Worm (Caenorhabditis elegans) whole organism, young adult: ENCODE measurements around the gene fzr-1.
A peak's percentile ranks its signal among the peaks of the same experiment; 100 is the strongest.

ENCODE experiments used
- B0261.1 ChIP-seq: sonication (generic microtip); optimal IDR thresholded peaks from 2 replicates; lab custom pipeline; 2016; ENCODE audit warnings: mild to moderate bottlenecking, missing genetic modification characterization, moderate library complexity, missing compliant biosample characterization
- C06A6.2 ChIP-seq: fragments of 200-800 bp; sonication (Bioruptor generic); conservative IDR thresholded peaks from 2 replicates; pipeline ENCODE4 v1.3.6; 2022; ENCODE audit warnings: missing genetic modification characterization, missing compliant biosample characterization
- F23B12.7 ChIP-seq: sonication (generic microtip); optimal IDR thresholded peaks from 2 replicates; lab custom pipeline; 2017; ENCODE audit warnings: missing genetic modification characterization, mild to moderate bottlenecking, missing compliant biosample characterization, antibody characterized with exemption, moderate library complexity; ENCODE audit not compliant: insufficient read depth
- F33H1.4 ChIP-seq: fragments of 200-800 bp; sonication (Bioruptor generic); IDR thresholded peaks from 2 replicates; pipeline ENCODE4 v1.3.6; 2022; ENCODE audit warnings: missing genetic modification reagents, missing genetic modification characterization, missing compliant biosample characterization
- F37B4.10 ChIP-seq: fragments of 200-800 bp; sonication (Bioruptor generic); IDR thresholded peaks from 2 replicates; pipeline ENCODE4 v1.3.6; 2022; ENCODE audit warnings: missing genetic modification characterization, missing compliant biosample characterization
- F55B11.4 ChIP-seq: sonication (generic microtip); optimal IDR thresholded peaks from 2 replicates; lab custom pipeline; 2016; ENCODE audit warnings: missing compliant biosample characterization, missing genetic modification characterization, borderline replicate concordance; ENCODE audit not compliant: insufficient read depth
- K11D2.4 ChIP-seq: fragments of 200-800 bp; sonication (Bioruptor generic); IDR thresholded peaks from 2 replicates; pipeline ENCODE4 v1.3.6; 2022; ENCODE audit warnings: missing genetic modification reagents, missing genetic modification characterization, missing compliant biosample characterization
- K12H6.12 ChIP-seq: fragments of 200-800 bp; sonication (Bioruptor generic); optimal IDR thresholded peaks from 2 replicates; lab custom pipeline; 2018; ENCODE audit warnings: mild to moderate bottlenecking, missing genetic modification characterization, missing compliant biosample characterization
- Y53G8AR.9 ChIP-seq: fragments of 200-800 bp; sonication (Bioruptor generic); conservative IDR thresholded peaks from 2 replicates; pipeline ENCODE4 v1.3.6; 2022; ENCODE audit warnings: missing genetic modification reagents, missing genetic modification characterization, missing compliant biosample characterization
- Y67H2A.10 ChIP-seq: fragments of 200-800 bp; sonication (Bioruptor generic); conservative IDR thresholded peaks from 2 replicates; pipeline ENCODE4 v1.3.6; 2022; ENCODE audit warnings: missing genetic modification reagents, missing genetic modification characterization, missing compliant biosample characterization
- Y95B8A.8 ChIP-seq: fragments of 200-800 bp; sonication (Bioruptor generic); IDR thresholded peaks from 2 replicates; pipeline ENCODE4 v1.3.6; 2022; ENCODE audit warnings: missing genetic modification reagents, missing genetic modification characterization, missing compliant biosample characterization
- aptf-2 ChIP-seq: fragments of 200-800 bp; sonication (Bioruptor generic); conservative IDR thresholded peaks from 2 replicates; pipeline ENCODE4 v1.3.6; 2022; ENCODE audit warnings: missing genetic modification reagents, missing genetic modification characterization, missing compliant biosample characterization
- aptf-3 ChIP-seq: fragments of 200-800 bp; sonication (Bioruptor generic); IDR thresholded peaks from 2 replicates; pipeline ENCODE4 v1.3.6; 2022; ENCODE audit warnings: missing genetic modification characterization, missing compliant biosample characterization
- atf-7 ChIP-seq: sonication (generic microtip); optimal IDR thresholded peaks from 2 replicates; lab custom pipeline; 2017; ENCODE audit warnings: mild to moderate bottlenecking, missing genetic modification characterization, missing compliant biosample characterization
- athp-1 ChIP-seq: sonication (generic microtip); optimal IDR thresholded peaks from 2 replicates; lab custom pipeline; 2017; ENCODE audit warnings: mild to moderate bottlenecking, missing genetic modification characterization, missing compliant biosample characterization
- attf-3 ChIP-seq: fragments of 200-800 bp; sonication (Bioruptor generic); conservative IDR thresholded peaks from 2 replicates; pipeline ENCODE4 v1.3.6; 2022; ENCODE audit warnings: missing genetic modification reagents, missing genetic modification characterization, missing compliant biosample characterization
- bed-1 ChIP-seq: fragments of 200-800 bp; sonication (Bioruptor generic); IDR thresholded peaks from 2 replicates; pipeline ENCODE4 v1.3.6; 2022; ENCODE audit warnings: missing genetic modification reagents, missing genetic modification characterization, missing compliant biosample characterization
- ccch-3 ChIP-seq: fragments of 200-800 bp; sonication (Bioruptor generic); optimal IDR thresholded peaks from 2 replicates; lab custom pipeline; 2018; ENCODE audit warnings: mild to moderate bottlenecking, missing genetic modification characterization, missing compliant biosample characterization
- ceh-58 ChIP-seq: fragments of 200-800 bp; sonication (Bioruptor generic); IDR thresholded peaks from 2 replicates; pipeline ENCODE4 v1.3.6; 2022; ENCODE audit warnings: missing genetic modification characterization, missing compliant biosample characterization
- chd-7 ChIP-seq: sonication (generic microtip); optimal IDR thresholded peaks from 2 replicates; lab custom pipeline; 2016; ENCODE audit warnings: mild to moderate bottlenecking, missing genetic modification characterization, moderate library complexity, missing compliant biosample characterization
- die-1 ChIP-seq: sonication (generic microtip); optimal IDR thresholded peaks from 2 replicates; lab custom pipeline; 2016; ENCODE audit warnings: missing genotype, mild to moderate bottlenecking, missing genetic modification characterization, missing compliant biosample characterization
- dpl-1 ChIP-seq: fragments of 150-350 bp; optimal IDR thresholded peaks from 2 replicates; lab custom pipeline; 2014; ENCODE audit warnings: missing biosample characterization, missing genetic modification reagents, missing genetic modification characterization
- ets-4 ChIP-seq: fragments of 200-800 bp; sonication (Bioruptor generic); optimal IDR thresholded peaks from 2 replicates; lab custom pipeline; 2018; ENCODE audit warnings: mild to moderate bottlenecking, missing genetic modification characterization, missing compliant biosample characterization
- gei-17 ChIP-seq: fragments of 200-800 bp; sonication (Bioruptor generic); optimal IDR thresholded peaks from 2 replicates; lab custom pipeline; 2018; ENCODE audit warnings: mild to moderate bottlenecking, missing genetic modification characterization, missing compliant biosample characterization
- hlh-26 ChIP-seq: fragments of 200-800 bp; sonication (Bioruptor generic); conservative IDR thresholded peaks from 2 replicates; pipeline ENCODE4 v1.3.6; 2022; ENCODE audit warnings: missing genetic modification reagents, missing genetic modification characterization, missing compliant biosample characterization
- hmg-1.2 ChIP-seq: fragments of 200-800 bp; sonication (Bioruptor generic); IDR thresholded peaks from 2 replicates; pipeline ENCODE4 v1.3.6; 2022; ENCODE audit warnings: missing genetic modification reagents, missing genetic modification characterization, missing compliant biosample characterization
- hrde-1 ChIP-seq: sonication (generic microtip); optimal IDR thresholded peaks from 2 replicates; lab custom pipeline; 2016; ENCODE audit warnings: missing genetic modification characterization, mild to moderate bottlenecking, missing compliant biosample characterization, moderate library complexity, missing genotype, missing genetic modification reagents, borderline replicate concordance
- hsf-1 ChIP-seq: fragments of 200-800 bp; sonication (Bioruptor generic); IDR thresholded peaks from 2 replicates; pipeline ENCODE4 v1.3.6; 2022; ENCODE audit warnings: missing genetic modification reagents, missing genetic modification characterization, missing compliant biosample characterization
- lin-40 ChIP-seq: sonication (generic microtip); optimal IDR thresholded peaks from 2 replicates; lab custom pipeline; 2016; ENCODE audit warnings: missing genetic modification characterization, mild to moderate bottlenecking, missing compliant biosample characterization, missing genotype, missing genetic modification reagents
- lsy-27 ChIP-seq: sonication (generic microtip); optimal IDR thresholded peaks from 2 replicates; lab custom pipeline; 2017; ENCODE audit warnings: missing genetic modification characterization, mild to moderate bottlenecking, missing compliant biosample characterization, antibody characterized with exemption, missing genotype, borderline replicate concordance; ENCODE audit not compliant: insufficient read depth
- madf-3 ChIP-seq: fragments of 200-800 bp; sonication (Bioruptor generic); IDR thresholded peaks from 2 replicates; pipeline ENCODE4 v1.3.6; 2022; ENCODE audit warnings: missing genetic modification reagents, missing genetic modification characterization, missing compliant biosample characterization
- mel-28 ChIP-seq: sonication (generic microtip); optimal IDR thresholded peaks from 2 replicates; lab custom pipeline; 2016; ENCODE audit warnings: borderline replicate concordance, mild to moderate bottlenecking, missing genetic modification characterization, missing compliant biosample characterization
- mes-4 ChIP-seq: sonication (generic microtip); optimal IDR thresholded peaks from 2 replicates; lab custom pipeline; 2016; ENCODE audit warnings: missing genotype, missing genetic modification characterization, missing compliant biosample characterization
- nfya-1 ChIP-seq: sonication (generic microtip); optimal IDR thresholded peaks from 2 replicates; lab custom pipeline; 2017; ENCODE audit warnings: antibody characterized with exemption, missing compliant biosample characterization, missing genetic modification characterization, borderline replicate concordance; ENCODE audit not compliant: insufficient read depth
- nfyb-1 ChIP-seq: fragments of 200-800 bp; sonication (Bioruptor generic); IDR thresholded peaks from 2 replicates; pipeline ENCODE4 v1.3.6; 2022; ENCODE audit warnings: missing genetic modification reagents, missing genetic modification characterization, missing compliant biosample characterization
- nhr-179 ChIP-seq: sonication (generic microtip); optimal IDR thresholded peaks from 2 replicates; lab custom pipeline; 2016; ENCODE audit warnings: mild to moderate bottlenecking, missing genetic modification characterization, missing compliant biosample characterization
- nhr-80 ChIP-seq: sonication (generic microtip); optimal IDR thresholded peaks from 2 replicates; lab custom pipeline; 2016; ENCODE audit warnings: missing genetic modification characterization, missing compliant biosample characterization
- pha-4 ChIP-seq: fragments of 150-350 bp; sonication (generic microtip); optimal IDR thresholded peaks from 2 replicates; lab custom pipeline; 2014; ENCODE audit warnings: missing biosample characterization, missing genetic modification reagents, missing genetic modification characterization
- rcor-1 ChIP-seq: fragments of 200-800 bp; sonication (Bioruptor generic); IDR thresholded peaks from 2 replicates; pipeline ENCODE4 v1.3.6; 2022; ENCODE audit warnings: missing genetic modification reagents, missing genetic modification characterization, missing compliant biosample characterization
- sdz-38 ChIP-seq: sonication (generic microtip); optimal IDR thresholded peaks from 2 replicates; lab custom pipeline; 2016; ENCODE audit warnings: missing genotype, missing genetic modification characterization, missing compliant biosample characterization
- sea-2 ChIP-seq: fragments of 200-800 bp; sonication (Bioruptor generic); IDR thresholded peaks from 2 replicates; pipeline ENCODE4 v1.3.6; 2022; ENCODE audit warnings: missing genetic modification characterization, missing compliant biosample characterization
- snpc-1.3 ChIP-seq: sonication (generic microtip); optimal IDR thresholded peaks from 2 replicates; lab custom pipeline; 2017; ENCODE audit warnings: missing genetic modification characterization, mild to moderate bottlenecking, missing compliant biosample characterization, antibody characterized with exemption, moderate library complexity, missing genotype, missing genetic modification reagents; ENCODE audit not compliant: insufficient read depth
- snpc-3.4 ChIP-seq: sonication (generic microtip); optimal IDR thresholded peaks from 2 replicates; lab custom pipeline; 2017; ENCODE audit warnings: missing genetic modification characterization, mild to moderate bottlenecking, missing compliant biosample characterization, antibody characterized with exemption, moderate library complexity, missing genotype, missing genetic modification reagents
- unc-62 ChIP-seq: fragments of 150-350 bp; optimal IDR thresholded peaks from 2 replicates; lab custom pipeline; 2014; ENCODE audit warnings: missing biosample characterization, missing genetic modification reagents, missing genetic modification characterization
- ztf-25 ChIP-seq: fragments of 200-800 bp; sonication (Bioruptor generic); IDR thresholded peaks from 2 replicates; pipeline ENCODE4 v1.3.6; 2022; ENCODE audit warnings: missing genetic modification reagents, missing genetic modification characterization, missing compliant biosample characterization
- ztf-26 ChIP-seq: sonication (generic microtip); optimal IDR thresholded peaks from 2 replicates; lab custom pipeline; 2017; ENCODE audit warnings: missing genetic modification characterization, missing compliant biosample characterization

Gene fzr-1

DNA sequence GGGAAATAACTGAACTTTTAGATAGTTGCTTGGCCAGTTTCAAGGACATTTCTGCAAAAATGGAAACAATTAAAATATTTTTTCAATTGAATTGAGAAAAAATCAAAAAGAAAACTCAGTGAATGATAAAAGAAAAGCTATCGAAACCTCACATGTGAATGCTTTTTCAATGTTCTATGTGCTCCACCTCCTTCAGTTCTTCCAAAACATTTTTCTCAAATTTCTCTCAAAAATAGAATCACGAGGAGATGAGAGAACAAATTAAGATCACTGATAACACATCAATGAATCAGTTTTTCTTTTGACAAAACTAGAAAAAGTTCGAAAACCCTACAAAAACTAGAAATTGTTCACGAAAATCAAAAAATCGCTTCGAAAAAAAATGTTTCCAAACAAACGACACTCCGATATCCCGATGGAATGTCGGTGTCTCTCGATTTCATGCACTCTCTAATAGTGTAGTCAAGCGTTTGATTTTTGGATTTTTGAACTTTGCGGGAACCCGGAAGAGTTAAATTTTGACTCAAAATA is 42.5 kb upstream of the fzr-1 start, which contains the start of gene ZK1320.9:
Gene ZK1320.9, minus strand, starts transcription at position 51 of the 531 bp plus-strand sequence.
- TF ChIP-seq atf-7 (tag; lab: Kevin White, UChicago): no peak
- no peak for TF ChIP-seq athp-1
- TF ChIP-seq lsy-27 (tag; lab: Kevin White, UChicago): no peak
- TF ChIP-seq F37B4.10: no peak
- TF ChIP-seq F23B12.7 (tag; lab: Kevin White, UChicago): peak; percentile 7
- peak; percentile 31 for TF ChIP-seq nhr-80 (tag; lab: Kevin White, UChicago)
- TF ChIP-seq Y95B8A.8 (GFP tag; lab: Robert Waterston, UW): no peak
- TF ChIP-seq bed-1 (GFP tag; lab: Robert Waterston, UW): no peak
- no peak for TF ChIP-seq ceh-58 (GFP tag; lab: Robert Waterston, UW)
- no peak for TF ChIP-seq rcor-1 (GFP tag; lab: Robert Waterston, UW)
- TF ChIP-seq ets-4 (GFP tag; lab: Kevin White, UChicago): no peak
- TF ChIP-seq ccch-3 (GFP tag; lab: Kevin White, UChicago): no peak
- no peak for TF ChIP-seq aptf-3 (GFP tag; lab: Robert Waterston, UW)
- no peak for TF ChIP-seq nfya-1 (tag; lab: Kevin White, UChicago)
- TF ChIP-seq F33H1.4 (GFP tag; lab: Robert Waterston, UW): no peak
- no peak for TF ChIP-seq sea-2 (GFP tag; lab: Robert Waterston, UW)
- peak; percentile 14 for TF ChIP-seq ztf-26 (tag; lab: Kevin White, UChicago)
- peak; percentile 69 for TF ChIP-seq hmg-1.2 (GFP tag; lab: Robert Waterston, UW)
- TF ChIP-seq lin-40 (tag; lab: Kevin White, UChicago): peak; percentile 16
- TF ChIP-seq B0261.1 (tag; lab: Kevin White, UChicago): no peak
- no peak for TF ChIP-seq unc-62 (GFP tag; lab: Kevin White, UChicago)
- TF ChIP-seq attf-3 (GFP tag; lab: Robert Waterston, UW): peak; percentile 66
- TF ChIP-seq dpl-1 (GFP tag; lab: Kevin White, UChicago): no peak
- no peak for TF ChIP-seq Y67H2A.10
- TF ChIP-seq hsf-1 (GFP tag; lab: Robert Waterston, UW): no peak
- TF ChIP-seq ztf-25: no peak

DNA sequence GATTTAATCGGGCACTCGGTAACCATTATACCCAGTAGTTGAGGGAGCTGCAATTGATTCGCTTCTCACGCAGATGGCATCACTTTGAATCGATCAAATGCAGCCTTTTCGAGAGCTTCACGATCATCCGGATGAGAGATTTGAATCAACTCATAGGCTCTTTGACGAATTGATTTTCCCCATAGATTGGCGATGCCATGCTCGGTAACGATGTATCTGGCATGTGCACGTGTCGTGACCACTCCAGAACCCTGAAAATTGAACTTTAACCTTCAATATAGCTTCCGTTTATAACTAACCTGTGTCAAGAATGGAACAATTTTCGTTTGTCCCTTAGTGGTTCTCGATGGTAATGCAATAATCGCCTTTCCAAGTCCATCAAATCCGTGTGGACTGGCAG is 39.9 kb upstream of the fzr-1 start:
- TF ChIP-seq hrde-1 (tag; lab: Kevin White, UChicago): no peak
- TF ChIP-seq C06A6.2 (GFP tag; lab: Robert Waterston, UW): no peak
- no peak for TF ChIP-seq K11D2.4 (GFP tag; lab: Robert Waterston, UW)

DNA sequence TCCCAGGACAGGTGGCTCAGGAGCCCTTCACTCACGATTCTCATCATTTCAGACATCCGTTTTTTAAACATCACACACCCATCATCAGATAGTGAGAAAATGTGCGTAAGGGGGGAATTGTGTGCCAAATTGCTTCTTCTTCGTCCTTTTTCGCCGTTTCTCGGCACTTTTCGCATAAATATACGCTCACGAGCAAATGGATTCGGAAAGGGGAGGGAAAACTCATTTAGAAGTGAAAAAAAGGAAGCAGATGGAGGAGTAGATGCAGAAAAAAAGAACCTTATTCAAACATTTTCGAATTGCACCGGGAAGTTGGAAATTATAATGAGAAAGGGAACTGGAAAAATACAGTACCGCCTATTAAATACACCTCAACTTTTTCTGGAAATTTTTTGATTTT is 37.8 kb upstream of the fzr-1 start:
- TF ChIP-seq madf-3 (no peak), snpc-3.4 (no peak), F55B11.4 (tag; lab: Kevin White, UChicago) (no peak), mes-4 (tag; lab: Kevin White, UChicago) (no peak), nhr-179 (tag; lab: Kevin White, UChicago) (no peak), snpc-1.3 (tag; lab: Kevin White, UChicago) (no peak), chd-7 (no peak), pha-4 (tag; lab: Kevin White, UChicago) (no peak), hlh-26 (GFP tag; lab: Robert Waterston, UW) (no peak), K11D2.4 (GFP tag; lab: Robert Waterston, UW) (no peak), Y53G8AR.9 (GFP tag; lab: Robert Waterston, UW) (no peak), sdz-38 (tag; lab: Kevin White, UChicago) (no peak), die-1 (tag; lab: Kevin White, UChicago) (no peak), lin-40 (tag; lab: Kevin White, UChicago) (no peak), nfyb-1 (GFP tag; lab: Robert Waterston, UW) (no peak), gei-17 (no peak), aptf-2 (GFP tag; lab: Robert Waterston, UW) (no peak), mel-28 (no peak), K12H6.12 (tag; lab: Kevin White, UChicago) (no peak)
